Fruit fly (Drosophila melanogaster) whole organism, pupa: ENCODE data around the gene cv-c.

Experiments used
- CG10348 ChIP-seq: fragments of 200-800 bp; sonication (Bioruptor generic); IDR thresholded peaks from 2 replicates; pipeline ENCODE4 v1.3.6; 2022; ENCODE audit warnings: missing biosample characterization, missing genetic modification characterization
- CG12605 ChIP-seq: fragments of 200-800 bp; sonication (Bioruptor generic); IDR thresholded peaks from 2 replicates; pipeline ENCODE4 v1.3.6; 2022; ENCODE audit warnings: missing biosample characterization, missing genetic modification characterization
- CG14655 ChIP-seq: fragments of 200-800 bp; sonication (Bioruptor generic); optimal IDR thresholded peaks from 3 replicates; lab custom pipeline; 2017; ENCODE audit warnings: mild to moderate bottlenecking, missing biosample characterization, missing genetic modification reagents, missing genetic modification characterization
- CG15710 ChIP-seq: fragments of 200-800 bp; sonication (Bioruptor generic); optimal IDR thresholded peaks from 2 replicates; lab custom pipeline; 2018; ENCODE audit warnings: missing biosample characterization, mild to moderate bottlenecking, missing genetic modification characterization, moderate library complexity
- CG17806 ChIP-seq: fragments of 200-800 bp; sonication (Bioruptor generic); optimal IDR thresholded peaks from 2 replicates; lab custom pipeline; 2018; ENCODE audit warnings: missing biosample characterization, mild to moderate bottlenecking, missing genetic modification characterization, moderate library complexity
- CG32121 ChIP-seq: fragments of 200-800 bp; sonication (Bioruptor generic); IDR thresholded peaks from 2 replicates; pipeline ENCODE4 v1.3.6; 2022; ENCODE audit warnings: missing biosample characterization, missing genetic modification characterization
- CG34367 ChIP-seq: fragments of 200-800 bp; sonication (Bioruptor generic); optimal IDR thresholded peaks from 2 replicates; lab custom pipeline; 2018; ENCODE audit warnings: missing biosample characterization, mild to moderate bottlenecking, missing genetic modification characterization
- CG9948 ChIP-seq: fragments of 200-800 bp; sonication (Bioruptor generic); optimal IDR thresholded peaks from 2 replicates; lab custom pipeline; 2018; ENCODE audit warnings: missing biosample characterization, mild to moderate bottlenecking, missing genetic modification characterization, moderate library complexity
- EcR ChIP-seq: fragments of 200-800 bp; sonication (Bioruptor generic); optimal IDR thresholded peaks from 3 replicates; lab custom pipeline; 2019; ENCODE audit warnings: missing biosample characterization, missing genetic modification characterization, mild to moderate bottlenecking, moderate library complexity, missing genetic modification reagents
- Pif1A ChIP-seq: fragments of 200-800 bp; sonication (Bioruptor generic); optimal IDR thresholded peaks from 3 replicates; lab custom pipeline; 2016; ENCODE audit warnings: missing biosample characterization, missing genetic modification characterization
- Pif1B ChIP-seq: fragments of 200-800 bp; sonication (Bioruptor generic); optimal IDR thresholded peaks from 3 replicates; lab custom pipeline; 2016; ENCODE audit warnings: missing biosample characterization, missing genetic modification characterization
- Snoo ChIP-seq: fragments of 200-800 bp; sonication (Bioruptor generic); optimal IDR thresholded peaks from 3 replicates; lab custom pipeline; 2017; ENCODE audit warnings: missing biosample characterization, mild to moderate bottlenecking, missing genetic modification characterization, inconsistent platforms
- rn ChIP-seq: fragments of 200-800 bp; sonication (Bioruptor generic); IDR thresholded peaks from 2 replicates; pipeline ENCODE4 v1.3.6; 2022; ENCODE audit warnings: missing biosample characterization, missing genetic modification characterization

dm6 chr3R:14458448-14458847, 23.1 kb downstream of the cv-c start:
- no peak for TF ChIP-seq CG32121 (GFP tag; lab: Robert Waterston, UW)
- TF ChIP-seq CG14655 (GFP tag; lab: Kevin White, UChicago) = no peak
- no peak for TF ChIP-seq Pif1A (GFP tag; lab: Kevin White, UChicago)
- no peak for TF ChIP-seq CG10348
- no peak for TF ChIP-seq CG9948 (tag; lab: Kevin White, UChicago)
- no peak for TF ChIP-seq CG34367 (tag; lab: Kevin White, UChicago)
- no peak for TF ChIP-seq CG15710
- TF ChIP-seq CG12605 (GFP tag; lab: Robert Waterston, UW) = no peak
- no peak for TF ChIP-seq EcR
- TF ChIP-seq Snoo = no peak
- no peak for TF ChIP-seq Pif1B (GFP tag; lab: Kevin White, UChicago)
- peak; percentile 10 for TF ChIP-seq CG17806
- TF ChIP-seq rn = no peak
